Worm (Caenorhabditis elegans): ENCODE results near the gene npp-9.

- TF ChIP-seq zag-1 (tag; optimal IDR thresholded peaks at IDR 0.05), result no peak
- no peak for TF ChIP-seq R02D3.7 (tag; optimal IDR thresholded peaks at IDR 0.05)
- TF ChIP-seq unc-62 (GFP tag; optimal IDR thresholded peaks at IDR 0.05), result no peak
- no peak for TF ChIP-seq ceh-82 (tag; optimal IDR thresholded peaks at IDR 0.05)
- TF ChIP-seq unc-39 (tag; optimal IDR thresholded peaks at IDR 0.05), result no peak
- no peak for TF ChIP-seq ceh-16 (tag; optimal IDR thresholded peaks at IDR 0.05)
- TF ChIP-seq mdl-1 (tag; optimal IDR thresholded peaks at IDR 0.05), result no peak
- TF ChIP-seq nhr-6 (tag; optimal IDR thresholded peaks at IDR 0.05), result no peak
- no peak for TF ChIP-seq nhr-11 (tag; optimal IDR thresholded peaks at IDR 0.05)
- no peak for TF ChIP-seq nhr-237 (tag; optimal IDR thresholded peaks at IDR 0.05)
Observed at ce11 chrIII:3372278-3372677, 32.0 kb downstream of the npp-9 start.
